Fruit fly (Drosophila melanogaster) whole organism, prepupa: Measurements from ENCODE around the gene CG33285.

ENCODE experiments used
- CG10631 ChIP-seq: fragments of 200-800 bp; sonication (Bioruptor generic); optimal IDR thresholded peaks from 2 replicates; lab custom pipeline; 2016; ENCODE audit warnings: missing biosample characterization, missing genetic modification characterization
- CG16779 ChIP-seq: fragments of 200-800 bp; sonication (Bioruptor generic); optimal IDR thresholded peaks from 3 replicates; lab custom pipeline; 2017; ENCODE audit warnings: missing biosample characterization, mild to moderate bottlenecking, missing genetic modification characterization
- CG34406 ChIP-seq: fragments of 200-800 bp; sonication (Bioruptor generic); optimal IDR thresholded peaks from 3 replicates; lab custom pipeline; 2016; ENCODE audit warnings: missing biosample characterization, missing genetic modification characterization
- CG6792 ChIP-seq: fragments of 200-800 bp; sonication (Bioruptor generic); optimal IDR thresholded peaks from 3 replicates; lab custom pipeline; 2016; ENCODE audit warnings: missing biosample characterization, missing genetic modification characterization
- Ets21C ChIP-seq: fragments of 200-800 bp; sonication (Bioruptor generic); optimal IDR thresholded peaks from 3 replicates; lab custom pipeline; 2016; ENCODE audit warnings: missing biosample characterization, missing genetic modification characterization
- Gug ChIP-seq: fragments of 200-800 bp; sonication (Bioruptor generic); IDR thresholded peaks from 2 replicates; pipeline ENCODE4 v1.3.6; 2022; ENCODE audit warnings: missing biosample characterization, missing genetic modification characterization
- OdsH ChIP-seq: fragments of 200-800 bp; sonication (Bioruptor generic); optimal IDR thresholded peaks from 3 replicates; lab custom pipeline; 2016; ENCODE audit warnings: missing biosample characterization, missing genetic modification characterization
- pdm3 ChIP-seq: fragments of 200-800 bp; sonication (Bioruptor generic); optimal IDR thresholded peaks from 3 replicates; lab custom pipeline; 2016; ENCODE audit warnings: missing biosample characterization, missing genetic modification characterization

DNA sequence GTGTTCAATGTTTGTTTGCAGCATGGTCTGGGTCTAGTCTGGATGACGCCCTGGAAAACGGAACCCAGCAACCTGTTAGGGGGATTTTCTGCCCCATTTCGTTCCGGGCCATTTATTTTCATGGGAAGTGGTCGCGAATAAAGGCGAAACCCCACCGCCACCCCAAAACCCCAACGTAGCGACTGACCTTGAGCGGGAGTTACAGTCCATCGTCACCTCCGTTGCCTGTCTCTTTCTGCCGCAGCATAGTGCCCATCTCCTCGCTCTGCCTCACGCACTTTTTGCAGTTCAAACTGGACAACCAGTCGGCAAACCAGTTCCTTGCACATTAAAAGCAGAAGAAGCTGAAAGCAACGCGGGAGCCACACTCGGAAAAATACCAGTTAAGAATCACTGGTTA, 9.8 kb upstream of the CG33285 start:
- TF ChIP-seq CG6792 (GFP tag; lab: Kevin White, UChicago) (no peak), CG10631 (GFP tag; lab: Kevin White, UChicago) (no peak), Gug (GFP tag; lab: Robert Waterston, UW) (no peak), Ets21C (GFP tag; lab: Kevin White, UChicago) (no peak), pdm3 (GFP tag; lab: Kevin White, UChicago) (no peak), CG34406 (no peak), CG16779 (no peak), OdsH (GFP tag; lab: Kevin White, UChicago) (no peak)
